Fruit fly (Drosophila melanogaster): Measurements from ENCODE around the gene CG1503.

- no peak for TF ChIP-seq fru (optimal IDR thresholded peaks at IDR 0.05)
- no peak for TF ChIP-seq Gsc (GFP tag; IDR thresholded peaks at IDR 0.05)
- no peak for TF ChIP-seq CG31224 (GFP tag; IDR thresholded peaks at IDR 0.05)
- no peak for TF ChIP-seq CG2678 (tag; optimal IDR thresholded peaks at IDR 0.05)
These were observed 21.1 kb upstream of the CG1503 start for dm6 chrX:21127267-21127666.
